Worm (Caenorhabditis elegans) whole organism, young adult: ENCODE data around the gene rab-19.

Source experiments
- B0019.2 ChIP-seq: fragments of 200-800 bp; sonication (Bioruptor generic); conservative IDR thresholded peaks from 2 replicates; pipeline ENCODE4 v1.3.6; 2022; ENCODE audit warnings: missing genetic modification reagents, missing genetic modification characterization, missing compliant biosample characterization
- D2030.7 ChIP-seq: fragments of 200-800 bp; sonication (Bioruptor generic); IDR thresholded peaks from 2 replicates; pipeline ENCODE4 v1.3.6; 2022; ENCODE audit warnings: missing genetic modification reagents, missing genetic modification characterization, missing compliant biosample characterization
- F10E7.11 ChIP-seq: sonication (generic microtip); optimal IDR thresholded peaks from 2 replicates; lab custom pipeline; 2017; ENCODE audit warnings: mild to moderate bottlenecking, missing genetic modification characterization, moderate library complexity, missing compliant biosample characterization
- F23B12.7 ChIP-seq: sonication (generic microtip); optimal IDR thresholded peaks from 2 replicates; lab custom pipeline; 2017; ENCODE audit warnings: missing genetic modification characterization, mild to moderate bottlenecking, missing compliant biosample characterization, antibody characterized with exemption, moderate library complexity; ENCODE audit not compliant: insufficient read depth
- F33H1.4 ChIP-seq: fragments of 200-800 bp; sonication (Bioruptor generic); IDR thresholded peaks from 2 replicates; pipeline ENCODE4 v1.3.6; 2022; ENCODE audit warnings: missing genetic modification reagents, missing genetic modification characterization, missing compliant biosample characterization
- F39B2.1 ChIP-seq: fragments of 200-800 bp; sonication (Bioruptor generic); IDR thresholded peaks from 2 replicates; pipeline ENCODE4 v1.3.6; 2022; ENCODE audit warnings: missing genetic modification reagents, missing genetic modification characterization, missing compliant biosample characterization
- F49E8.2 ChIP-seq: sonication (generic microtip); optimal IDR thresholded peaks from 3 replicates; lab custom pipeline; 2017; ENCODE audit warnings: missing genetic modification characterization, mild to moderate bottlenecking, missing compliant biosample characterization, antibody characterized with exemption, moderate library complexity; ENCODE audit not compliant: insufficient read depth
- F57C9.4 ChIP-seq: sonication (generic microtip); optimal IDR thresholded peaks from 2 replicates; lab custom pipeline; 2017; ENCODE audit warnings: mild to moderate bottlenecking, missing genetic modification characterization, missing compliant biosample characterization
- T26A5.8 ChIP-seq: sonication (generic microtip); optimal IDR thresholded peaks from 2 replicates; lab custom pipeline; 2016; ENCODE audit warnings: missing genetic modification characterization, missing compliant biosample characterization
- Y53F4B.3 ChIP-seq: fragments of 200-800 bp; sonication (Bioruptor generic); IDR thresholded peaks from 2 replicates; pipeline ENCODE4 v1.3.6; 2022; ENCODE audit warnings: missing genetic modification reagents, missing genetic modification characterization, missing compliant biosample characterization
- Y53G8AR.9 ChIP-seq: fragments of 200-800 bp; sonication (Bioruptor generic); conservative IDR thresholded peaks from 2 replicates; pipeline ENCODE4 v1.3.6; 2022; ENCODE audit warnings: missing genetic modification reagents, missing genetic modification characterization, missing compliant biosample characterization
- Y95B8A.8 ChIP-seq: fragments of 200-800 bp; sonication (Bioruptor generic); IDR thresholded peaks from 2 replicates; pipeline ENCODE4 v1.3.6; 2022; ENCODE audit warnings: missing genetic modification reagents, missing genetic modification characterization, missing compliant biosample characterization
- akir-1 ChIP-seq: fragments of 200-800 bp; sonication (Bioruptor generic); optimal IDR thresholded peaks from 2 replicates; lab custom pipeline; 2018; ENCODE audit warnings: mild to moderate bottlenecking, missing genetic modification characterization, moderate library complexity, missing compliant biosample characterization
- aptf-2 ChIP-seq: fragments of 200-800 bp; sonication (Bioruptor generic); conservative IDR thresholded peaks from 2 replicates; pipeline ENCODE4 v1.3.6; 2022; ENCODE audit warnings: missing genetic modification reagents, missing genetic modification characterization, missing compliant biosample characterization
- athp-1 ChIP-seq: sonication (generic microtip); optimal IDR thresholded peaks from 2 replicates; lab custom pipeline; 2017; ENCODE audit warnings: mild to moderate bottlenecking, missing genetic modification characterization, missing compliant biosample characterization
- attf-3 ChIP-seq: fragments of 200-800 bp; sonication (Bioruptor generic); conservative IDR thresholded peaks from 2 replicates; pipeline ENCODE4 v1.3.6; 2022; ENCODE audit warnings: missing genetic modification reagents, missing genetic modification characterization, missing compliant biosample characterization
- attf-6 ChIP-seq: fragments of 200-800 bp; sonication (Bioruptor generic); IDR thresholded peaks from 2 replicates; pipeline ENCODE4 v1.3.6; 2022; ENCODE audit warnings: missing genetic modification reagents, missing genetic modification characterization, missing compliant biosample characterization
- bed-1 ChIP-seq: fragments of 200-800 bp; sonication (Bioruptor generic); IDR thresholded peaks from 2 replicates; pipeline ENCODE4 v1.3.6; 2022; ENCODE audit warnings: missing genetic modification reagents, missing genetic modification characterization, missing compliant biosample characterization
- cebp-1 ChIP-seq, 2 experiments: fragments of 200-800 bp in 1 of 2; sonication (Bioruptor generic) in 1 of 2; sonication (generic microtip) in 1 of 2; IDR thresholded peaks in 1 of 2; optimal IDR thresholded peaks in 1 of 2; 2 replicates each; pipeline versions ENCODE4 v1.3.6 to Lab custom; 2017 to 2022; ENCODE audit warnings: missing compliant biosample characterization in 2 of 2, missing genetic modification characterization in 2 of 2, mild to moderate bottlenecking in 1 of 2, missing genetic modification reagents in 1 of 2, moderate library complexity in 1 of 2
- cebp-2 ChIP-seq: fragments of 200-800 bp; sonication (Bioruptor generic); IDR thresholded peaks from 2 replicates; pipeline ENCODE4 v1.3.6; 2022; ENCODE audit warnings: missing genetic modification characterization, missing compliant biosample characterization
- ceh-40 ChIP-seq: fragments of 200-800 bp; sonication (Bioruptor generic); IDR thresholded peaks from 2 replicates; pipeline ENCODE4 v1.3.6; 2022; ENCODE audit warnings: missing genetic modification characterization, missing compliant biosample characterization
- ceh-58 ChIP-seq: fragments of 200-800 bp; sonication (Bioruptor generic); IDR thresholded peaks from 2 replicates; pipeline ENCODE4 v1.3.6; 2022; ENCODE audit warnings: missing genetic modification characterization, missing compliant biosample characterization
- ceh-91 ChIP-seq: fragments of 200-800 bp; sonication (Bioruptor generic); IDR thresholded peaks from 2 replicates; pipeline ENCODE4 v1.3.6; 2022; ENCODE audit warnings: missing genetic modification reagents, missing genetic modification characterization, missing compliant biosample characterization
- die-1 ChIP-seq: sonication (generic microtip); optimal IDR thresholded peaks from 2 replicates; lab custom pipeline; 2016; ENCODE audit warnings: missing genotype, mild to moderate bottlenecking, missing genetic modification characterization, missing compliant biosample characterization
- egrh-3 ChIP-seq: fragments of 200-800 bp; sonication (Bioruptor generic); IDR thresholded peaks from 2 replicates; pipeline ENCODE4 v1.3.6; 2022; ENCODE audit warnings: missing genetic modification reagents, missing genetic modification characterization, missing compliant biosample characterization
- ekl-4 ChIP-seq: fragments of 200-800 bp; sonication (Bioruptor generic); IDR thresholded peaks from 2 replicates; pipeline ENCODE4 v1.3.6; 2022; ENCODE audit warnings: missing genetic modification reagents, missing genetic modification characterization, missing compliant biosample characterization
- ets-4 ChIP-seq: fragments of 200-800 bp; sonication (Bioruptor generic); optimal IDR thresholded peaks from 2 replicates; lab custom pipeline; 2018; ENCODE audit warnings: mild to moderate bottlenecking, missing genetic modification characterization, missing compliant biosample characterization
- hmg-20 ChIP-seq: fragments of 200-800 bp; sonication (Bioruptor generic); IDR thresholded peaks from 2 replicates; pipeline ENCODE4 v1.3.6; 2022; ENCODE audit warnings: missing genetic modification reagents, missing genetic modification characterization, missing compliant biosample characterization
- hrde-1 ChIP-seq: sonication (generic microtip); optimal IDR thresholded peaks from 2 replicates; lab custom pipeline; 2016; ENCODE audit warnings: missing genetic modification characterization, mild to moderate bottlenecking, missing compliant biosample characterization, moderate library complexity, missing genotype, missing genetic modification reagents, borderline replicate concordance
- let-526 ChIP-seq: fragments of 200-800 bp; sonication (Bioruptor generic); IDR thresholded peaks from 2 replicates; pipeline ENCODE4 v1.3.6; 2022; ENCODE audit warnings: missing genetic modification reagents, missing genetic modification characterization, missing compliant biosample characterization
- lsl-1 ChIP-seq: fragments of 200-800 bp; sonication (Bioruptor generic); optimal IDR thresholded peaks from 2 replicates; lab custom pipeline; 2018; ENCODE audit warnings: mild to moderate bottlenecking, missing genetic modification characterization, moderate library complexity, missing compliant biosample characterization
- madf-3 ChIP-seq: fragments of 200-800 bp; sonication (Bioruptor generic); IDR thresholded peaks from 2 replicates; pipeline ENCODE4 v1.3.6; 2022; ENCODE audit warnings: missing genetic modification reagents, missing genetic modification characterization, missing compliant biosample characterization
- mel-28 ChIP-seq: sonication (generic microtip); optimal IDR thresholded peaks from 2 replicates; lab custom pipeline; 2016; ENCODE audit warnings: borderline replicate concordance, mild to moderate bottlenecking, missing genetic modification characterization, missing compliant biosample characterization
- nfya-2 ChIP-seq: fragments of 200-800 bp; sonication (Bioruptor generic); IDR thresholded peaks from 2 replicates; pipeline ENCODE4 v1.3.6; 2022; ENCODE audit warnings: missing genetic modification reagents, missing genetic modification characterization, missing compliant biosample characterization
- nhr-179 ChIP-seq: sonication (generic microtip); optimal IDR thresholded peaks from 2 replicates; lab custom pipeline; 2016; ENCODE audit warnings: mild to moderate bottlenecking, missing genetic modification characterization, missing compliant biosample characterization
- nhr-27 ChIP-seq: fragments of 200-800 bp; sonication (Bioruptor generic); optimal IDR thresholded peaks from 2 replicates; lab custom pipeline; 2018; ENCODE audit warnings: mild to moderate bottlenecking, missing genetic modification characterization, moderate library complexity, missing compliant biosample characterization
- rcor-1 ChIP-seq: fragments of 200-800 bp; sonication (Bioruptor generic); IDR thresholded peaks from 2 replicates; pipeline ENCODE4 v1.3.6; 2022; ENCODE audit warnings: missing genetic modification reagents, missing genetic modification characterization, missing compliant biosample characterization
- sea-2 ChIP-seq: fragments of 200-800 bp; sonication (Bioruptor generic); IDR thresholded peaks from 2 replicates; pipeline ENCODE4 v1.3.6; 2022; ENCODE audit warnings: missing genetic modification characterization, missing compliant biosample characterization
- snpc-1.1 ChIP-seq: sonication (generic microtip); optimal IDR thresholded peaks from 2 replicates; lab custom pipeline; 2017; ENCODE audit warnings: missing genetic modification characterization, mild to moderate bottlenecking, missing compliant biosample characterization, antibody characterized with exemption, moderate library complexity, missing genotype, missing genetic modification reagents; ENCODE audit not compliant: insufficient read depth
- snpc-3.4 ChIP-seq: sonication (generic microtip); optimal IDR thresholded peaks from 2 replicates; lab custom pipeline; 2017; ENCODE audit warnings: missing genetic modification characterization, mild to moderate bottlenecking, missing compliant biosample characterization, antibody characterized with exemption, moderate library complexity, missing genotype, missing genetic modification reagents
- sptf-2 ChIP-seq: fragments of 200-800 bp; sonication (Bioruptor generic); optimal IDR thresholded peaks from 2 replicates; lab custom pipeline; 2018; ENCODE audit warnings: mild to moderate bottlenecking, missing genetic modification characterization, missing compliant biosample characterization
- tbx-9 ChIP-seq: sonication (generic microtip); optimal IDR thresholded peaks from 2 replicates; lab custom pipeline; 2016; ENCODE audit warnings: borderline replicate concordance, missing genetic modification characterization, inconsistent platforms, missing compliant biosample characterization
- tlf-1 ChIP-seq: fragments of 200-800 bp; sonication (Bioruptor generic); optimal IDR thresholded peaks from 2 replicates; lab custom pipeline; 2018; ENCODE audit warnings: mild to moderate bottlenecking, missing genetic modification characterization, missing compliant biosample characterization
- xnd-1 ChIP-seq: sonication (generic microtip); optimal IDR thresholded peaks from 2 replicates; lab custom pipeline; 2016; ENCODE audit warnings: missing genotype, missing genetic modification reagents, missing genetic modification characterization, missing compliant biosample characterization
- zfh-2 ChIP-seq: fragments of 200-800 bp; sonication (Bioruptor generic); conservative IDR thresholded peaks from 2 replicates; pipeline ENCODE4 v1.3.6; 2022; ENCODE audit warnings: missing genetic modification reagents, missing genetic modification characterization, missing compliant biosample characterization
- ztf-26 ChIP-seq: sonication (generic microtip); optimal IDR thresholded peaks from 2 replicates; lab custom pipeline; 2017; ENCODE audit warnings: missing genetic modification characterization, missing compliant biosample characterization
- ztf-28 ChIP-seq: fragments of 200-800 bp; sonication (Bioruptor generic); IDR thresholded peaks from 2 replicates; pipeline ENCODE4 v1.3.6; 2022; ENCODE audit warnings: missing genetic modification reagents, missing genetic modification characterization, missing compliant biosample characterization

rab-19 gene

ce11 chrIV:13353143-13353773 is 30.9 kb downstream of the rab-19 start, which contains the start of the genes rec-8 and mex-5 (continued):
- TF ChIP-seq snpc-3.4 (peak; percentile 97), sptf-2 (GFP tag; lab: Kevin White, UChicago) (no peak), nhr-27 (tag; lab: Kevin White, UChicago) (no peak), T26A5.8 (tag; lab: Kevin White, UChicago) (no peak), Y53G8AR.9 (GFP tag; lab: Robert Waterston, UW) (0 out of 2 replicates have a peak, but pooled peaks have one; percentile 38), hmg-20 (GFP tag; lab: Robert Waterston, UW) (no peak), rcor-1 (GFP tag; lab: Robert Waterston, UW) (peak; percentile 28; the same call in 1 of the 2 replicates), mel-28 (tag; lab: Kevin White, UChicago) (no peak), attf-3 (GFP tag; lab: Robert Waterston, UW) (no peak), F33H1.4 (GFP tag; lab: Robert Waterston, UW) (peak; percentile 98), D2030.7 (GFP tag; lab: Robert Waterston, UW) (peak; percentile 89), nfya-2 (GFP tag; lab: Robert Waterston, UW) (no peak), ceh-58 (GFP tag; lab: Robert Waterston, UW) (no peak), ztf-26 (no peak), madf-3 (GFP tag; lab: Robert Waterston, UW) (0 out of 2 replicates have a peak, but pooled peaks have one; percentile 29), ekl-4 (GFP tag; lab: Robert Waterston, UW) (peak; percentile 64; the same call in 1 of the 2 replicates), F23B12.7 (tag; lab: Kevin White, UChicago) (no peak), Y53F4B.3 (GFP tag; lab: Robert Waterston, UW) (no peak), ets-4 (no peak), hrde-1 (no peak), tlf-1 (GFP tag; lab: Kevin White, UChicago) (peak; percentile 85), ztf-28 (GFP tag; lab: Robert Waterston, UW) (no peak), nhr-179 (tag; lab: Kevin White, UChicago) (no peak), ceh-91 (GFP tag; lab: Robert Waterston, UW) (peak; percentile 94), akir-1 (GFP tag; lab: Kevin White, UChicago) (no peak), B0019.2 (GFP tag; lab: Robert Waterston, UW) (peak; percentile 84), sea-2 (GFP tag; lab: Robert Waterston, UW) (no peak), tbx-9 (tag; lab: Kevin White, UChicago) (no peak), F49E8.2 (peak; percentile 95), let-526 (GFP tag; lab: Robert Waterston, UW) (no peak), snpc-1.1 (peak; percentile 82), aptf-2 (GFP tag; lab: Robert Waterston, UW) (no peak), athp-1 (tag; lab: Kevin White, UChicago) (peak; percentile 31), F10E7.11 (tag; lab: Kevin White, UChicago) (no peak), attf-6 (peak; percentile 83), F39B2.1 (GFP tag; lab: Robert Waterston, UW) (no peak), lsl-1 (GFP tag; lab: Kevin White, UChicago) (peak; percentile 97), F57C9.4 (tag; lab: Kevin White, UChicago) (no peak), xnd-1 (tag; lab: Kevin White, UChicago) (peak; percentile 93), bed-1 (no peak), cebp-1 (GFP tag; IDR thresholded peaks at IDR 0.05; lab: Robert Waterston, UW) (no peak), cebp-1 (tag; optimal IDR thresholded peaks at IDR 0.05; lab: Kevin White, UChicago) (no peak), egrh-3 (GFP tag; lab: Robert Waterston, UW) (no peak), zfh-2 (GFP tag; lab: Robert Waterston, UW) (no peak), ceh-40 (GFP tag; lab: Robert Waterston, UW) (no peak), cebp-2 (GFP tag; lab: Robert Waterston, UW) (no peak), die-1 (tag; lab: Kevin White, UChicago) (no peak), Y95B8A.8 (peak; percentile 68; the same call in 1 of the 2 replicates)
